Fruit fly (Drosophila melanogaster): ENCODE measurements around the gene tws.
A peak's percentile ranks its signal among the peaks of the same experiment; 100 is the strongest.

The tws gene

DNA sequence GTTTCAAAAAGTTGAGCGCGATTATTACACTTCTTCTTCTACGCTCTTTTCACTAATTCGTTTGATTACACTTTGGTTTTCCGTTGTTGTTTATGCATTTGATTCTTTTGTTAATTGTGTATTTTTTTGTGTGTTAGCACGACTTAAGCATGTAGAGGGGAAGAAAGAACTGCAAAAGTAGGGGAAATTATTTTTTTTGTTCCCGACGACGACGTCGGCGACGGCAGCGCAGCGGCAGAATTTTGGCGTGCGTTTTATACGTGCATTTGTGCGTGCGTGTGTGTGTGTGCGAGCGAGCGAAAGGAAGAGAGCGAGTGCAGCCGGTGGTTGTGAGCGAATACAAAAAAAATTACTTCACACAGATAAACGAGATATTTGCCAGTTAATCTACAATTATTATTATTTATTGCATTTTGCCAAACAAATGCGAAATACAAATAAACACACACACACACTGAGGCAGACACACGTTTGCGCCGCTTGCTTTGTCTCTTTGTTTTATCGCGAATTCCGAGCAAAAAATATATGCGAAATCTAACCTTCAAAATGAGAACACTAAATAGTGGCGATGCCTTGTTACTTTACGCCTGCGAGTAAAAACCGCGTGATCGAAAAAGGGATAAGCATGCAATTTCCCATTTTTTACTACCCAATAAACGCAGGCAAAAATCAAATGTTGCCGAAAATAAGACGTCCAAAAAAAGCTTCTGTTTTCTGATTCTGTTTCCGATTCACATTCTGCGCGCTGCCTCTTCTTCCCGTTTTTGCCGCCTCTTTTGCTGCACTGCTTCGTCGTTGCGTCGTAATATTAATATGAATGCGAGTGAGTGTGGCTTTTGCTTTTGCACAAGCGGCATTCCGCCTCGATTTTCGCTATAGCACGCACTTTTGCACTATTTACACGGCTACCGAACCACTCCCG is 5.9 kb downstream of the tws start (continued):
- TF ChIP-seq fd85E (GFP tag; optimal IDR thresholded peaks at IDR 0.05) (peak; percentile 29), Sox102F (GFP tag; optimal IDR thresholded peaks at IDR 0.05) (no peak), Hr38 (GFP tag; optimal IDR thresholded peaks at IDR 0.05) (no peak), CG32006 (GFP tag; optimal IDR thresholded peaks at IDR 0.05) (no peak), CG16779 (tag; optimal IDR thresholded peaks at IDR 0.05) (no peak), Ets96B (tag; optimal IDR thresholded peaks at IDR 0.05) (no peak), CG10631 (GFP tag; optimal IDR thresholded peaks at IDR 0.05) (no peak), fkh (GFP tag; optimal IDR thresholded peaks at IDR 0.05) (no peak), CG6808 (GFP tag; optimal IDR thresholded peaks at IDR 0.05) (no peak), Sox15 (GFP tag; optimal IDR thresholded peaks at IDR 0.05) (no peak), dsx (GFP tag; optimal IDR thresholded peaks at IDR 0.05; ENCODE audit: poor library complexity, severe bottlenecking) (no peak), Eip75B (GFP tag; optimal IDR thresholded peaks at IDR 0.05) (no peak), Blimp-1 (GFP tag; optimal IDR thresholded peaks at IDR 0.05) (no peak)

- TF ChIP-seq CG6163 (GFP tag; IDR thresholded peaks at IDR 0.05), result peak; percentile 63
- peak; percentile 12 for TF ChIP-seq Ets96B (tag; optimal IDR thresholded peaks at IDR 0.05)
- no peak for TF ChIP-seq Hr39 (GFP tag; optimal IDR thresholded peaks at IDR 0.05)
- TF ChIP-seq Smox (GFP tag; optimal IDR thresholded peaks at IDR 0.05), result peak; percentile 48
- TF ChIP-seq acj6 (GFP tag; optimal IDR thresholded peaks at IDR 0.05), result peak; percentile 53
- TF ChIP-seq OdsH (GFP tag; optimal IDR thresholded peaks at IDR 0.05), result peak; percentile 45
- peak; percentile 13 for TF ChIP-seq achi (GFP tag; optimal IDR thresholded peaks at IDR 0.05)
- TF ChIP-seq Sox102F (GFP tag; optimal IDR thresholded peaks at IDR 0.05), result peak; percentile 55
- no peak for TF ChIP-seq salr (GFP tag; optimal IDR thresholded peaks at IDR 0.05)
- no peak for TF ChIP-seq CG16779 (tag; optimal IDR thresholded peaks at IDR 0.05)
- TF ChIP-seq Gug (GFP tag; IDR thresholded peaks at IDR 0.05), result no peak
- peak; percentile 49 for TF ChIP-seq pdm3 (GFP tag; optimal IDR thresholded peaks at IDR 0.05)
- TF ChIP-seq net (GFP tag; optimal IDR thresholded peaks at IDR 0.05), result peak; percentile 39
- TF ChIP-seq CG11902 (GFP tag; optimal IDR thresholded peaks at IDR 0.05), result no peak
- TF ChIP-seq CG31627 (GFP tag; optimal IDR thresholded peaks at IDR 0.05), result no peak
- TF ChIP-seq topi (GFP tag; optimal IDR thresholded peaks at IDR 0.05), result peak; percentile 41
- no peak for TF ChIP-seq CG8319 (GFP tag; optimal IDR thresholded peaks at IDR 0.05)
- 0 out of 2 replicates have a peak, but pooled peaks have one; percentile 9 for TF ChIP-seq CG11294 (GFP tag; IDR thresholded peaks at IDR 0.05)
- peak; percentile 4 for TF ChIP-seq Eip75B (GFP tag; optimal IDR thresholded peaks at IDR 0.05)
- peak; percentile 52 for TF ChIP-seq CG10631 (GFP tag; optimal IDR thresholded peaks at IDR 0.05)
- peak; percentile 46 for TF ChIP-seq Hr4 (GFP tag; optimal IDR thresholded peaks at IDR 0.05)
- TF ChIP-seq CG6808 (GFP tag; optimal IDR thresholded peaks at IDR 0.05), result peak; percentile 30
- TF ChIP-seq svp (GFP tag), result peak; percentile 71
- TF ChIP-seq ss (GFP tag; optimal IDR thresholded peaks at IDR 0.05), result peak in 1 of 2 experiments; percentile 37
- TF ChIP-seq Met (GFP tag; optimal IDR thresholded peaks at IDR 0.05), result peak; percentile 46
- TF ChIP-seq eg (GFP tag; IDR thresholded peaks at IDR 0.05), result peak; percentile 66
- TF ChIP-seq vri (GFP tag; optimal IDR thresholded peaks at IDR 0.05), result no peak
- no peak for TF ChIP-seq fkh (GFP tag; optimal IDR thresholded peaks at IDR 0.05)
- no peak for TF ChIP-seq Hr38 (GFP tag; optimal IDR thresholded peaks at IDR 0.05)
- TF ChIP-seq Eip93F (GFP tag; optimal IDR thresholded peaks at IDR 0.05), result peak; percentile 23
- TF ChIP-seq Eip78C (GFP tag), result peak; percentile 90
- no peak for TF ChIP-seq Lpt (GFP tag; optimal IDR thresholded peaks at IDR 0.05)
- peak; percentile 30 for TF ChIP-seq lz (GFP tag; optimal IDR thresholded peaks at IDR 0.05)
- TF ChIP-seq Sox14 (GFP tag; optimal IDR thresholded peaks at IDR 0.05), result no peak
- TF ChIP-seq CG1621 (tag; optimal IDR thresholded peaks at IDR 0.05), result no peak
- TF ChIP-seq CG8632 (GFP tag; optimal IDR thresholded peaks at IDR 0.05), result peak; percentile 51
- TF ChIP-seq Ets21C (GFP tag; optimal IDR thresholded peaks at IDR 0.05), result no peak
- TF ChIP-seq CG6792 (GFP tag; optimal IDR thresholded peaks at IDR 0.05), result peak; percentile 24
- TF ChIP-seq esn (GFP tag; optimal IDR thresholded peaks at IDR 0.05), result peak; percentile 51
- TF ChIP-seq CG34406 (GFP tag; optimal IDR thresholded peaks at IDR 0.05), result peak; percentile 10
- no peak for TF ChIP-seq fd85E (GFP tag; optimal IDR thresholded peaks at IDR 0.05)
- TF ChIP-seq CG15336 (GFP tag; IDR thresholded peaks at IDR 0.05), result no peak
- TF ChIP-seq CG32006 (GFP tag; optimal IDR thresholded peaks at IDR 0.05), result peak; percentile 52
These were observed 6.6 kb downstream of the tws start for dm6 chr3R:10132906-10133416.

Measured in whole organism, prepupa.